Fruit fly (Drosophila melanogaster): ENCODE measurements around the gene CG17568.
A peak's percentile ranks its signal among the peaks of the same experiment; 100 is the strongest.

CG17568 gene

DNA sequence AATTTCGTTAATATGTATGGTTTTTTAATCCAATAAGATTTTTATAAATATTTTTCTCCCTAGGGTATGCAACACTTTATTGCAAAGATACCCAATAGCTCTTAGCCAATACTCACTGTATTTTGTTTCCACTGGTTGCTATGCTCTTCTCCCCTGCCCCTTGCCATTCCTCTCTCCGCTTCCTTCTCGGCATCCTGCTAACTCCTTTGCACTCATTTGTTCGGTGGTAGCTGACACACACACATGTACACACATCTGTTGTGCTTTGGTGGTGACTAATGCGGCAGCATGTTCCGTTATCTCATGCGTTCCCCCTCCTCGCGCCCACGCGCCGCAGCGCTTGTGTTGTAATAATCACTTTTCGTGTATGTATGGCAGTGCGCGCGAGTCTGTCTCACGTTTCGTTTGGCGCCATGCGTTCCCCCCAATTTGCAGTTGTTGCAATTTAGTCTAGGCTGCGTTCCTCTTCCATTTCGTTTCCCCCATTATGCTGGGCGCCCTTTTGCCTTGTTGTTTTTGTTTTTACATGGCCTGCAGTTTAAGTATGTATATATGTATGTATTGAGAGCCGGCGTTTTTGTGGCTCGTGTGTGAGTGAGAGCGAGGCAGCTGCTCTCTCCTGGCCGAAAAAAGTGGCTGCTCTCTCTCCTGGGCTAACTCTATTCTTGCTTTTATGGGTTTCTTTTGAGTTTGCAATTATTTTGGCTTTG, 46.5 kb downstream of the CG17568 start, which contains the start of gene Polr1D (continued):
- TF ChIP-seq dm (GFP tag; optimal IDR thresholded peaks at IDR 0.05): peak; percentile 47
- peak; percentile 11; the same call in 1 of the 2 replicates for TF ChIP-seq E2f2 (GFP tag; IDR thresholded peaks at IDR 0.05)
- TF ChIP-seq sd (tag; optimal IDR thresholded peaks at IDR 0.05): peak; percentile 52
- TF ChIP-seq CG7357 (GFP tag; IDR thresholded peaks at IDR 0.05): peak; percentile 54; the same call in 2 of the 3 replicates
- TF ChIP-seq bbx (GFP tag; IDR thresholded peaks at IDR 0.05; ENCODE audit: partially characterized antibody): peak; percentile 57
- TF ChIP-seq CG5180 (GFP tag; optimal IDR thresholded peaks at IDR 0.05): no peak
- no peak for TF ChIP-seq Awh (GFP tag; IDR thresholded peaks at IDR 0.05)
- TF ChIP-seq Oli (tag; optimal IDR thresholded peaks at IDR 0.05): no peak
- TF ChIP-seq CG13775 (GFP tag; optimal IDR thresholded peaks at IDR 0.05): no peak
- TF ChIP-seq sens (GFP tag): peak; percentile 84
- peak; percentile 69 for TF ChIP-seq Kr (GFP tag; optimal IDR thresholded peaks at IDR 0.05)
- peak; percentile 17 for TF ChIP-seq CG10431 (GFP tag; optimal IDR thresholded peaks at IDR 0.05)
- TF ChIP-seq ham (GFP tag; IDR thresholded peaks at IDR 0.05): no peak
- TF ChIP-seq CG31365 (tag; optimal IDR thresholded peaks at IDR 0.05): no peak
- TF ChIP-seq CG15073 (GFP tag; optimal IDR thresholded peaks at IDR 0.05): no peak
- TF ChIP-seq CG33213 (GFP tag; optimal IDR thresholded peaks at IDR 0.05): no peak
- TF ChIP-seq Drgx (GFP tag; IDR thresholded peaks at IDR 0.05): no peak
- peak; percentile 6 for TF ChIP-seq trem (tag; optimal IDR thresholded peaks at IDR 0.05)
- TF ChIP-seq exex (tag; optimal IDR thresholded peaks at IDR 0.05): no peak
- TF ChIP-seq oc (tag; optimal IDR thresholded peaks at IDR 0.05): peak; percentile 52
- peak; percentile 7 for TF ChIP-seq Nf-YB (GFP tag; optimal IDR thresholded peaks at IDR 0.05)
- peak; percentile 38 for TF ChIP-seq CG9727 (GFP tag; optimal IDR thresholded peaks at IDR 0.05)
- peak; percentile 24 for TF ChIP-seq nmo (GFP tag; optimal IDR thresholded peaks at IDR 0.05)
- TF ChIP-seq CG12219 (GFP tag; optimal IDR thresholded peaks at IDR 0.05): no peak
- TF ChIP-seq CG17361 (GFP tag; IDR thresholded peaks at IDR 0.05): peak; percentile 44; the same call in 1 of the 3 replicates
- no peak for TF ChIP-seq sc (optimal IDR thresholded peaks at IDR 0.05)
- TF ChIP-seq sc (GFP tag; optimal IDR thresholded peaks at IDR 0.05): no peak
- peak in 1 of 2 experiments; percentile 83 for TF ChIP-seq Pdp1 (GFP tag; optimal IDR thresholded peaks at IDR 0.05)
- TF ChIP-seq CG8765 (GFP tag; IDR thresholded peaks at IDR 0.05): no peak
- peak; percentile 54 for TF ChIP-seq Adf1 (GFP tag; IDR thresholded peaks at IDR 0.05)
- TF ChIP-seq D (optimal IDR thresholded peaks at IDR 0.05): peak; percentile 91
- no peak for TF ChIP-seq D (GFP tag; optimal IDR thresholded peaks at IDR 0.05)
- peak; percentile 43 for TF ChIP-seq CG10543 (GFP tag; optimal IDR thresholded peaks at IDR 0.05)
- TF ChIP-seq CG10462 (GFP tag; optimal IDR thresholded peaks at IDR 0.05): no peak
- peak; percentile 96 for TF ChIP-seq cg (GFP tag; optimal IDR thresholded peaks at IDR 0.05)
- TF ChIP-seq sisA (GFP tag; IDR thresholded peaks at IDR 0.05): 0 out of 2 replicates have a peak, but pooled peaks have one; percentile 16
- TF ChIP-seq gcm (GFP tag; optimal IDR thresholded peaks at IDR 0.05): peak; percentile 30
- TF ChIP-seq CG11504 (tag; optimal IDR thresholded peaks at IDR 0.05): peak; percentile 43
- no peak for TF ChIP-seq CG15696 (tag; optimal IDR thresholded peaks at IDR 0.05)
- TF ChIP-seq kay (GFP tag; optimal IDR thresholded peaks at IDR 0.05): peak; percentile 85
- TF ChIP-seq fd96Cb (tag; optimal IDR thresholded peaks at IDR 0.05): no peak
- TF ChIP-seq CG4328 (GFP tag; optimal IDR thresholded peaks at IDR 0.05): no peak
- TF ChIP-seq tna (GFP tag; IDR thresholded peaks at IDR 0.05; ENCODE audit: partially characterized antibody): 0 out of 2 replicates have a peak, but pooled peaks have one; percentile 16
- TF ChIP-seq Dad (GFP tag; optimal IDR thresholded peaks at IDR 0.05): no peak
- TF ChIP-seq Trl (optimal IDR thresholded peaks at IDR 0.05): peak; percentile 76 to 85
- no peak for TF ChIP-seq Trl (GFP tag; optimal IDR thresholded peaks at IDR 0.05)
- no peak for TF ChIP-seq MTF-1 (GFP tag; optimal IDR thresholded peaks at IDR 0.05; ENCODE audit: borderline replicate concordance)
- peak; percentile 89 for TF ChIP-seq CG4360 (GFP tag; IDR thresholded peaks at IDR 0.05)
- TF ChIP-seq crol (GFP tag; IDR thresholded peaks at IDR 0.05): peak; percentile 97
- no peak for TF ChIP-seq CG11560 (tag; IDR thresholded peaks at IDR 0.05)
